Worm (Caenorhabditis elegans): ENCODE measurements around the gene kdin-1.

DNA sequence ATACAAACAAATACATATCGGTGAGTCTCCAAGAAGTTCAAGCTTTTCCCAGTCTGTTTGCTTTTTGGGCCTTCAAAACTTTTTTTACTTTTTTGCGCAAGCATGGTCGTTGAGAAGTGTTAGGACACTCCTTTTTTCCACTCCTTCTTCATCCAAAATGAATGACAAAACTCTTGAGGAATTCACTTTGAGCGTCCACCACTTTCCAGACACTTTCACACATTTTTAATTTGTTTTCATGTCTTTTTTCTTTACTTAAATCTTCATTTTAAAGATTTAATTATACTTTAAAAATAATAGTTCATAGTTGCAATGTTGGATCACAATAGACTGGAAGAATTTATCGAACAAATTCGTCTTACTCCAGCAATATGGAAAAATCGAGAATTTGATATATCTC, 34.2 kb upstream of the kdin-1 start, which contains the start of gene F13H10.1:
- no peak for TF ChIP-seq D1046.2 (GFP tag; IDR thresholded peaks at IDR 0.05)
- no peak for TF ChIP-seq lin-13 (GFP tag; optimal IDR thresholded peaks at IDR 0.05)
- TF ChIP-seq lir-3 (tag; optimal IDR thresholded peaks at IDR 0.05), result no peak
- TF ChIP-seq snpc-4 (tag; optimal IDR thresholded peaks at IDR 0.05), result no peak
- TF ChIP-seq dpl-1 (GFP tag; optimal IDR thresholded peaks at IDR 0.05), result no peak
- no peak for TF ChIP-seq dve-1 (tag; optimal IDR thresholded peaks at IDR 0.05; ENCODE audit: insufficient read depth)
- no peak for TF ChIP-seq ZK546.5 (tag; optimal IDR thresholded peaks at IDR 0.05)
- no peak for TF ChIP-seq ama-1 (optimal IDR thresholded peaks at IDR 0.05)
- TF ChIP-seq nhr-77 (tag; optimal IDR thresholded peaks at IDR 0.05), result no peak
- TF ChIP-seq cey-2 (tag; optimal IDR thresholded peaks at IDR 0.05; ENCODE audit: borderline replicate concordance, insufficient read depth), result no peak
- TF ChIP-seq ceh-20 (GFP tag; IDR thresholded peaks at IDR 0.05), result no peak
- TF ChIP-seq nhr-76 (tag; optimal IDR thresholded peaks at IDR 0.05), result no peak
- TF ChIP-seq fkh-10 (GFP tag; optimal IDR thresholded peaks at IDR 0.05), result no peak
- TF ChIP-seq lin-29 (GFP tag; IDR thresholded peaks at IDR 0.05), result no peak
